Fruit fly (Drosophila melanogaster): ENCODE data around the gene CG34155.

dm6 chr3R:30563260-30564080 is 3.5 kb upstream of the CG34155 start:
- TF ChIP-seq tj (GFP tag; optimal IDR thresholded peaks at IDR 0.05) (peak; percentile 83), CG14711 (tag; optimal IDR thresholded peaks at IDR 0.05) (no peak), CG7045 (GFP tag; optimal IDR thresholded peaks at IDR 0.05) (no peak), Hr96 (GFP tag; optimal IDR thresholded peaks at IDR 0.05) (no peak), CG11617 (GFP tag; optimal IDR thresholded peaks at IDR 0.05) (no peak), cic (GFP tag; optimal IDR thresholded peaks at IDR 0.05) (no peak), Mnt (GFP tag; optimal IDR thresholded peaks at IDR 0.05) (no peak), cnc (optimal IDR thresholded peaks at IDR 0.05) (no peak)
